Fruit fly (Drosophila melanogaster) whole organism, embryonic: ENCODE results near the gene CG13297.

Source experiments
- CG17385 ChIP-seq: fragments of 200-800 bp; sonication (Bioruptor generic); optimal IDR thresholded peaks from 3 replicates; lab custom pipeline; 2018; ENCODE audit warnings: missing biosample characterization, mild to moderate bottlenecking, missing genetic modification characterization
- MBD-R2 ChIP-seq: fragments of 200-800 bp; sonication (Bioruptor generic); IDR thresholded peaks from 2 replicates; pipeline ENCODE4 v1.3.6; 2022; ENCODE audit warnings: missing biosample characterization, missing genetic modification characterization
- h ChIP-seq: fragments of >200 bp; optimal IDR thresholded peaks from 2 replicates; lab custom pipeline; 2017
- z ChIP-seq: fragments of 200-800 bp; sonication (Bioruptor generic); IDR thresholded peaks from 3 replicates; pipeline ENCODE4 v1.3.6; 2022; ENCODE audit warnings: missing biosample characterization, missing genetic modification characterization
- zf30C ChIP-seq: fragments of 200-800 bp; sonication (Bioruptor generic); optimal IDR thresholded peaks from 3 replicates; lab custom pipeline; 2018; ENCODE audit warnings: missing biosample characterization, mild to moderate bottlenecking, missing genetic modification characterization

dm6 chr3L:6184884-6185438 is 27.8 kb upstream of the CG13297 start, which contains the start of the genes D19B and CG43293:
- peak; percentile 25 for TF ChIP-seq zf30C
- peak; percentile 68; the same call in 1 of the 3 replicates for TF ChIP-seq z (GFP tag; lab: Robert Waterston, UW)
- peak; percentile 98 for TF ChIP-seq MBD-R2 (GFP tag; lab: Robert Waterston, UW)
- peak; percentile 81 for TF ChIP-seq CG17385 (GFP tag; lab: Kevin White, UChicago)
- no peak for TF ChIP-seq h
